ENCODE assay signal across 7 worm cellular contexts in the genomic region with DNA sequence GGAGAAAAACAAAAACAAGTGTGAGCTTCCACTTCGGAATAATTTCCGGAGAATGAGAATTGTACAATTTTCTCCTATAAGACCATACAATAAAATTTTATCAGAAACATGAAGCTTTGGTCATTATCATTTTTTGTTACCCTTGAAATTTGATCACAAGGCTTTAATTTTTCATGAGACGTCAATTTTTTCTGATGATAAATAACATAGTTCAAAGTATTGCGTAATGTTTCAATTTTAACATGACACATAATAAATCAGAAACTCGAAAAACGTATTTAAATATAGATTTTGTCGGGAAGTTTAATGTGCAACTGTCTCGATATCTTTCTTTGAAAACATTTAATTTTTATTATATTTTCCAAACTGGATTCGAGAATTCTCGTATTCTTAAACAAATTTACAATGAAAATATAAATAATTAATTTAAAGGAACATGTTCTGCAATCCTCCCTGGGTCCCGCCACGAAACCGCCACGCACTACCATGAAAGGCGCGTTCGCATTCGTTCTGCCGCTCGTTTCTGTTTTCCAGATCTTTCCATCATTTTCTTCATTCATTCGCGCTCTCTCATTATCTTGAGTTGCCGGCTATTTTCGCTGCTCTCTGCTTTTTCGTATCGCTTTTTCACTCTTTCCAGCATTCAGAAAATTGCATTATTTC.
A peak's percentile ranks its signal among the peaks of the same experiment; 100 is the strongest.
TF ChIP-seq lines count a peak whose summit lies in the region.

No protein-coding gene starts in this region.

TF ChIP-seq in whole organism, L1 larva, 84 proteins besides CTCF, POLR2A, EP300 and RAD21:
- TF ChIP-seq dsc-1 (tag; optimal IDR thresholded peaks at IDR 0.05; lab: Kevin White, UChicago) (no peak), ceh-82 (tag; optimal IDR thresholded peaks at IDR 0.05; lab: Kevin White, UChicago) (no peak), skn-1 (tag; optimal IDR thresholded peaks at IDR 0.05; lab: Kevin White, UChicago) (peak; percentile 19), aha-1 (tag; optimal IDR thresholded peaks at IDR 0.05; lab: Kevin White, UChicago) (no peak), nhr-85 (tag; lab: Kevin White, UChicago) (peak; percentile 67)

TF ChIP-seq in whole organism, L2 larva, 48 proteins besides CTCF, POLR2A, EP300 and RAD21:
- peak; percentile 55 for TF ChIP-seq fos-1 (tag; optimal IDR thresholded peaks at IDR 0.05; lab: Kevin White, UChicago)
- TF ChIP-seq gmeb-1 (tag; optimal IDR thresholded peaks at IDR 0.05; lab: Kevin White, UChicago): peak; percentile 13
- no peak for TF ChIP-seq mdl-1 (tag; optimal IDR thresholded peaks at IDR 0.05; lab: Kevin White, UChicago)

TF ChIP-seq in whole organism, L3 larva, 47 proteins besides CTCF, POLR2A, EP300 and RAD21:
- TF ChIP-seq fkh-2 (tag; optimal IDR thresholded peaks at IDR 0.05; lab: Kevin White, UChicago) (no peak), pha-4 (tag; optimal IDR thresholded peaks at IDR 0.05; lab: Kevin White, UChicago) (peak; percentile 57), unc-62 (GFP tag; optimal IDR thresholded peaks at IDR 0.05; lab: Kevin White, UChicago) (no peak), lin-15B (tag; optimal IDR thresholded peaks at IDR 0.05; lab: Kevin White, UChicago) (no peak), pqm-1 (tag; optimal IDR thresholded peaks at IDR 0.05; lab: Kevin White, UChicago) (peak; percentile 61), ama-1 (optimal IDR thresholded peaks at IDR 0.05; lab: Kevin White, UChicago) (no peak), elt-2 (tag; optimal IDR thresholded peaks at IDR 0.05; lab: Kevin White, UChicago) (peak; percentile 69), lin-39 (tag; optimal IDR thresholded peaks at IDR 0.05; lab: Kevin White, UChicago) (peak; percentile 13)

TF ChIP-seq in whole organism, L4 larva, 104 proteins besides CTCF, POLR2A, EP300 and RAD21 (continues in another document):
- TF ChIP-seq aha-1 (tag; lab: Kevin White, UChicago) (no peak), hlh-11 (tag; optimal IDR thresholded peaks at IDR 0.05; lab: Kevin White, UChicago) (peak; percentile 24), dmd-6 (GFP tag; IDR thresholded peaks at IDR 0.05; lab: Robert Waterston, UW) (0 out of 2 replicates have a peak, but pooled peaks have one; percentile 33), F26F4.8 (GFP tag; conservative IDR thresholded peaks at IDR 0.05; lab: Robert Waterston, UW) (no peak), dve-1 (tag; optimal IDR thresholded peaks at IDR 0.05; lab: Kevin White, UChicago; ENCODE audit: insufficient read depth) (peak; percentile 73), hlh-30 (tag; optimal IDR thresholded peaks at IDR 0.05; lab: Kevin White, UChicago; ENCODE audit: insufficient read depth) (peak; percentile 67), zag-1 (tag; optimal IDR thresholded peaks at IDR 0.05; lab: Kevin White, UChicago) (no peak), aly-2 (tag; optimal IDR thresholded peaks at IDR 0.05; lab: Kevin White, UChicago) (no peak), lir-3 (tag; optimal IDR thresholded peaks at IDR 0.05; lab: Kevin White, UChicago) (no peak), ces-1 (GFP tag; optimal IDR thresholded peaks at IDR 0.05; lab: Kevin White, UChicago) (no peak), ztf-11 (tag; optimal IDR thresholded peaks at IDR 0.05; lab: Kevin White, UChicago) (no peak), unc-130 (GFP tag; optimal IDR thresholded peaks at IDR 0.05; lab: Kevin White, UChicago) (peak; percentile 84), ceh-44 (GFP tag; IDR thresholded peaks at IDR 0.05; lab: Robert Waterston, UW) (peak; percentile 18; the same call in 1 of the 2 replicates), php-3 (GFP tag; IDR thresholded peaks at IDR 0.05; lab: Robert Waterston, UW) (peak; percentile 78), D1046.2 (GFP tag; IDR thresholded peaks at IDR 0.05; lab: Robert Waterston, UW) (no peak), daf-12 (tag; optimal IDR thresholded peaks at IDR 0.05; lab: Kevin White, UChicago) (no peak), snpc-1.2 (GFP tag; IDR thresholded peaks at IDR 0.05; lab: Robert Waterston, UW) (no peak)

TF ChIP-seq in whole organism, late embryonic, 69 proteins besides CTCF, POLR2A, EP300 and RAD21:
- TF ChIP-seq ceh-14 (tag; optimal IDR thresholded peaks at IDR 0.05; lab: Kevin White, UChicago): no peak
- peak; percentile 13 for TF ChIP-seq unc-42 (tag; optimal IDR thresholded peaks at IDR 0.05; lab: Kevin White, UChicago)
- TF ChIP-seq K09A11.1 (tag; optimal IDR thresholded peaks at IDR 0.05; lab: Kevin White, UChicago; ENCODE audit: insufficient read depth): no peak
TF ChIP-seq in whole organism, late embryonic: peak in this region for 1.

TF ChIP-seq in whole organism, mixed stage, embryonic, 35 proteins besides CTCF, POLR2A, EP300 and RAD21:
- TF ChIP-seq mab-5 (tag; optimal IDR thresholded peaks at IDR 0.05; lab: Kevin White, UChicago): no peak
- no peak for TF ChIP-seq ceh-83 (GFP tag; optimal IDR thresholded peaks at IDR 0.05; lab: Kevin White, UChicago)
- TF ChIP-seq zip-8 (tag; optimal IDR thresholded peaks at IDR 0.05; lab: Kevin White, UChicago): peak; percentile 71
- TF ChIP-seq flh-1 (GFP tag; optimal IDR thresholded peaks at IDR 0.05; lab: Kevin White, UChicago): no peak
- no peak for TF ChIP-seq nhr-28 (tag; optimal IDR thresholded peaks at IDR 0.05; lab: Kevin White, UChicago)

TF ChIP-seq in whole organism, young adult, 124 proteins besides CTCF, POLR2A, EP300 and RAD21 (continues in another document):
- TF ChIP-seq madf-10 (tag; optimal IDR thresholded peaks at IDR 0.05; lab: Kevin White, UChicago) (no peak), somi-1 (GFP tag; optimal IDR thresholded peaks at IDR 0.05; lab: Kevin White, UChicago) (no peak), tbx-9 (tag; optimal IDR thresholded peaks at IDR 0.05; lab: Kevin White, UChicago; ENCODE audit: borderline replicate concordance) (no peak), unc-62 (GFP tag; optimal IDR thresholded peaks at IDR 0.05; lab: Kevin White, UChicago) (peak; percentile 87), pha-4 (tag; optimal IDR thresholded peaks at IDR 0.05; lab: Kevin White, UChicago) (no peak), lir-1 (GFP tag; conservative IDR thresholded peaks at IDR 0.05; lab: Robert Waterston, UW) (0 out of 2 replicates have a peak, but pooled peaks have one; percentile 5), Y53F4B.3 (GFP tag; IDR thresholded peaks at IDR 0.05; lab: Robert Waterston, UW) (no peak), atf-7 (tag; optimal IDR thresholded peaks at IDR 0.05; lab: Kevin White, UChicago) (no peak), ztf-28 (GFP tag; IDR thresholded peaks at IDR 0.05; lab: Robert Waterston, UW) (no peak), gei-17 (GFP tag; optimal IDR thresholded peaks at IDR 0.05; lab: Kevin White, UChicago) (no peak), lin-40 (tag; optimal IDR thresholded peaks at IDR 0.05; lab: Kevin White, UChicago) (no peak), F57A8.1 (GFP tag; optimal IDR thresholded peaks at IDR 0.05; lab: Kevin White, UChicago) (no peak), pbrm-1 (GFP tag; IDR thresholded peaks at IDR 0.05; lab: Robert Waterston, UW) (peak; percentile 53), unc-130 (GFP tag; optimal IDR thresholded peaks at IDR 0.05; lab: Kevin White, UChicago) (peak; percentile 75), ceh-79 (tag; optimal IDR thresholded peaks at IDR 0.05; lab: Kevin White, UChicago) (no peak), snpc-1.3 (tag; optimal IDR thresholded peaks at IDR 0.05; lab: Kevin White, UChicago; ENCODE audit: insufficient read depth) (peak; percentile 26), zim-3 (tag; optimal IDR thresholded peaks at IDR 0.05; lab: Kevin White, UChicago) (no peak), ceh-58 (GFP tag; IDR thresholded peaks at IDR 0.05; lab: Robert Waterston, UW) (no peak), Y79H2A.3 (GFP tag; conservative IDR thresholded peaks at IDR 0.05; lab: Robert Waterston, UW) (no peak), D2030.7 (GFP tag; IDR thresholded peaks at IDR 0.05; lab: Robert Waterston, UW) (peak; percentile 88), C06A6.2 (GFP tag; conservative IDR thresholded peaks at IDR 0.05; lab: Robert Waterston, UW) (no peak), snpc-3.4 (tag; optimal IDR thresholded peaks at IDR 0.05; lab: Kevin White, UChicago) (peak; percentile 78), ztf-6 (GFP tag; IDR thresholded peaks at IDR 0.05; lab: Robert Waterston, UW) (no peak), Y53G8AR.9 (GFP tag; conservative IDR thresholded peaks at IDR 0.05; lab: Robert Waterston, UW) (0 out of 2 replicates have a peak, but pooled peaks have one; percentile 14), mes-4 (tag; optimal IDR thresholded peaks at IDR 0.05; lab: Kevin White, UChicago) (no peak), Y67H2A.10 (GFP tag; conservative IDR thresholded peaks at IDR 0.05; lab: Robert Waterston, UW) (peak; percentile 71), madf-8 (GFP tag; conservative IDR thresholded peaks at IDR 0.05; lab: Robert Waterston, UW) (peak; percentile 88), rec-8 (tag; optimal IDR thresholded peaks at IDR 0.05; lab: Kevin White, UChicago) (no peak), F57C9.4 (tag; optimal IDR thresholded peaks at IDR 0.05; lab: Kevin White, UChicago) (no peak), F22D6.2 (tag; optimal IDR thresholded peaks at IDR 0.05; lab: Kevin White, UChicago) (no peak), Y95B8A.8 (GFP tag; IDR thresholded peaks at IDR 0.05; lab: Robert Waterston, UW) (peak; percentile 89), K12H6.12 (tag; optimal IDR thresholded peaks at IDR 0.05; lab: Kevin White, UChicago) (no peak), cebp-1 (GFP tag; IDR thresholded peaks at IDR 0.05; lab: Robert Waterston, UW) (peak; percentile 64; the same call in 1 of the 2 replicates), cebp-1 (tag; optimal IDR thresholded peaks at IDR 0.05; lab: Kevin White, UChicago) (no peak), attf-3 (GFP tag; conservative IDR thresholded peaks at IDR 0.05; lab: Robert Waterston, UW) (no peak), F52B5.7 (tag; optimal IDR thresholded peaks at IDR 0.05; lab: Kevin White, UChicago) (no peak), lsy-27 (tag; optimal IDR thresholded peaks at IDR 0.05; lab: Kevin White, UChicago; ENCODE audit: borderline replicate concordance, insufficient read depth) (no peak), B0035.1 (tag; optimal IDR thresholded peaks at IDR 0.05; lab: Kevin White, UChicago) (no peak), hlh-26 (GFP tag; conservative IDR thresholded peaks at IDR 0.05; lab: Robert Waterston, UW) (no peak), let-526 (GFP tag; IDR thresholded peaks at IDR 0.05; lab: Robert Waterston, UW) (no peak), dpl-1 (GFP tag; optimal IDR thresholded peaks at IDR 0.05; lab: Kevin White, UChicago) (peak; percentile 75), B0019.2 (GFP tag; conservative IDR thresholded peaks at IDR 0.05; lab: Robert Waterston, UW) (peak; percentile 74), snpc-1.1 (tag; optimal IDR thresholded peaks at IDR 0.05; lab: Kevin White, UChicago; ENCODE audit: insufficient read depth) (no peak), F55B11.4 (tag; optimal IDR thresholded peaks at IDR 0.05; lab: Kevin White, UChicago; ENCODE audit: borderline replicate concordance, insufficient read depth) (no peak), egl-18 (GFP tag; IDR thresholded peaks at IDR 0.05; lab: Robert Waterston, UW) (no peak)
